Worm (Caenorhabditis elegans): ENCODE data around the gene polq-1.

DNA sequence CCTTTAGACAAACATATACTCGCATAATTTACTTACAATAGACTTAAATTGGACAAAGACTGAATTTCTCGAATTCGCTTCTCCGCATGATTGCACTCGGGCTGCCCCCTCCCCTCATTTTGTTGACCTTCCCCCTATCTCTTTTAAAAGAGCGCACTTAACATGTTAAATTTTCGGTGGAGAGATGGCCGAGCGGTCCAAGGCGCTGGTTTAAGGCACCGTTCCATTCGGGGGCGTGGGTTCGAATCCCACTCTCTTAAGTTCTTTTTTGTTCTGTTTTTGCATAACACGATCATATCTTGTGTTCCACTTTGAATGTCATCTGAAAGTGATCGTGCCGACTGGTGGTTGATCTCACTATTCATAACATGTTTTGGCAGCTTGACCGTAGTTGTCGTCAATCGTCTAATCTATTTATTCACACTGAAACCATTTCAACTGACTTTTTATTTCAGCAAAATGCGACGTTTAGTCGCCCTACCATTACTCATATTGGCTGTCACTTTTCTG is 33.2 kb downstream of the polq-1 start, which contains the start of gene cutl-23:
- TF ChIP-seq dao-5 (tag; optimal IDR thresholded peaks at IDR 0.05) (no peak), him-1 (tag; optimal IDR thresholded peaks at IDR 0.05) (no peak), W03F9.2 (tag; optimal IDR thresholded peaks at IDR 0.05) (no peak)
